Worm (Caenorhabditis elegans): ENCODE results near the gene C39E9.7.

The C39E9.7 gene

ce11 chrIV:13098652-13099051, 22.1 kb upstream of the C39E9.7 start, which contains the start of the genes dli-1, tin-9.2 and exos-4.1:
Gene dli-1 (minus strand): TSS chrIV:13098792.
Gene tin-9.2 (plus strand): TSS chrIV:13098995.
Gene exos-4.1 (plus strand): TSS chrIV:13098999.
- TF ChIP-seq ets-5 (GFP tag; IDR thresholded peaks at IDR 0.05) (no peak), nhr-237 (tag; optimal IDR thresholded peaks at IDR 0.05) (no peak), unc-62 (GFP tag; optimal IDR thresholded peaks at IDR 0.05) (no peak), mep-1 (tag; optimal IDR thresholded peaks at IDR 0.05) (peak; percentile 95), lir-3 (tag; optimal IDR thresholded peaks at IDR 0.05; ENCODE audit: poor library complexity) (peak; percentile 46), mef-2 (tag; optimal IDR thresholded peaks at IDR 0.05) (no peak), nhr-19 (GFP tag; conservative IDR thresholded peaks at IDR 0.05) (peak; percentile 76), vab-15 (tag; optimal IDR thresholded peaks at IDR 0.05) (no peak), ztf-11 (tag; optimal IDR thresholded peaks at IDR 0.05) (no peak), blmp-1 (tag; optimal IDR thresholded peaks at IDR 0.05) (peak; percentile 62), unc-30 (tag; optimal IDR thresholded peaks at IDR 0.05) (no peak), mdl-1 (tag; optimal IDR thresholded peaks at IDR 0.05) (peak in 1 of 2 experiments; percentile 49), tbx-2 (tag; optimal IDR thresholded peaks at IDR 0.05) (peak; percentile 81), ceh-8 (GFP tag; optimal IDR thresholded peaks at IDR 0.05) (no peak), grh-1 (GFP tag; IDR thresholded peaks at IDR 0.05) (peak; percentile 13; the same call in 1 of the 2 replicates), dpl-1 (GFP tag; optimal IDR thresholded peaks at IDR 0.05) (peak; percentile 73 to 84 (median 79)), pqm-1 (tag; optimal IDR thresholded peaks at IDR 0.05) (no peak), Y116A8C.19 (tag; optimal IDR thresholded peaks at IDR 0.05; ENCODE audit: borderline replicate concordance) (no peak), ces-1 (GFP tag; optimal IDR thresholded peaks at IDR 0.05) (no peak), fkh-8 (tag; optimal IDR thresholded peaks at IDR 0.05) (peak; percentile 50), snpc-4 (tag; optimal IDR thresholded peaks at IDR 0.05) (peak; percentile 57), hlh-4 (tag; optimal IDR thresholded peaks at IDR 0.05) (no peak), efl-1 (optimal IDR thresholded peaks at IDR 0.05) (peak; percentile 82 to 84), efl-1 (GFP tag; optimal IDR thresholded peaks at IDR 0.05 in 1 of 2) (peak; percentile 82 to 97), ceh-90 (tag; optimal IDR thresholded peaks at IDR 0.05) (no peak), nhr-85 (tag) (peak; percentile 83), ztf-4 (tag; optimal IDR thresholded peaks at IDR 0.05) (no peak), nhr-28 (tag; optimal IDR thresholded peaks at IDR 0.05) (no peak), jun-1 (tag; optimal IDR thresholded peaks at IDR 0.05) (peak; percentile 14), ceh-82 (tag; optimal IDR thresholded peaks at IDR 0.05) (peak; percentile 41 to 62 (median 62)), sox-4 (tag; optimal IDR thresholded peaks at IDR 0.05) (no peak), lin-35 (GFP tag; optimal IDR thresholded peaks at IDR 0.05) (peak; percentile 80 to 82), mab-9 (GFP tag; IDR thresholded peaks at IDR 0.05) (peak; percentile 10; the same call in 1 of the 2 replicates), unc-130 (tag; optimal IDR thresholded peaks at IDR 0.05) (no peak), lsy-2 (tag; optimal IDR thresholded peaks at IDR 0.05) (peak; percentile 89 to 90), fos-1 (tag; optimal IDR thresholded peaks at IDR 0.05) (peak; percentile 33), snu-23 (GFP tag; optimal IDR thresholded peaks at IDR 0.05) (peak; percentile 86), hpl-2 (GFP tag; optimal IDR thresholded peaks at IDR 0.05) (no peak), F16B12.6 (tag; optimal IDR thresholded peaks at IDR 0.05) (peak; percentile 94), sptf-1 (tag; optimal IDR thresholded peaks at IDR 0.05) (no peak), lin-14 (GFP tag; optimal IDR thresholded peaks at IDR 0.05) (no peak), fkh-10 (GFP tag; optimal IDR thresholded peaks at IDR 0.05) (no peak), unc-86 (tag; optimal IDR thresholded peaks at IDR 0.05) (peak; percentile 69), ceh-88 (GFP tag; IDR thresholded peaks at IDR 0.05) (no peak), ama-1 (optimal IDR thresholded peaks at IDR 0.05) (peak; percentile 16), elt-3 (tag; optimal IDR thresholded peaks at IDR 0.05) (peak in 1 of 6 experiments; percentile 39), nhr-77 (tag; optimal IDR thresholded peaks at IDR 0.05) (peak; percentile 17), nhr-84 (tag; optimal IDR thresholded peaks at IDR 0.05) (no peak), sup-37 (GFP tag; optimal IDR thresholded peaks at IDR 0.05) (no peak), egl-13 (tag; optimal IDR thresholded peaks at IDR 0.05) (peak; percentile 49), xbp-1 (tag; optimal IDR thresholded peaks at IDR 0.05) (peak; percentile 78), nhr-47 (tag; optimal IDR thresholded peaks at IDR 0.05) (peak; percentile 85), nhr-11 (tag; optimal IDR thresholded peaks at IDR 0.05) (peak; percentile 33), zip-4 (GFP tag; optimal IDR thresholded peaks at IDR 0.05) (peak; percentile 18)
